Worm (Caenorhabditis elegans) whole organism, L3 larva: Measurements from ENCODE around the gene srw-138.

ENCODE experiments used
- aly-2 ChIP-seq: fragments of 150-350 bp; optimal IDR thresholded peaks from 2 replicates; lab custom pipeline; 2014; ENCODE audit warnings: missing biosample characterization, missing genetic modification characterization
- ceh-16 ChIP-seq: sonication (generic microtip); optimal IDR thresholded peaks from 2 replicates; lab custom pipeline; 2017; ENCODE audit warnings: missing biosample characterization, missing genetic modification characterization
- ceh-28 ChIP-seq: fragments of 150-350 bp; optimal IDR thresholded peaks from 2 replicates; lab custom pipeline; 2014; ENCODE audit warnings: missing biosample characterization, missing genetic modification reagents, missing genetic modification characterization
- egl-27 ChIP-seq: sonication (generic microtip); optimal IDR thresholded peaks from 4 replicates; lab custom pipeline; 2017; ENCODE audit warnings: missing biosample characterization, missing genetic modification reagents, missing genetic modification characterization
- egl-5 ChIP-seq: fragments of 150-350 bp; optimal IDR thresholded peaks from 2 replicates; lab custom pipeline; 2017; ENCODE audit warnings: missing biosample characterization, missing genetic modification reagents, missing genetic modification characterization, inconsistent platforms
- elt-1 ChIP-seq: fragments of 150-350 bp; optimal IDR thresholded peaks from 2 replicates; lab custom pipeline; 2014; ENCODE audit warnings: missing biosample characterization, missing genetic modification characterization
- elt-2 ChIP-seq: sonication (generic microtip); optimal IDR thresholded peaks from 2 replicates; lab custom pipeline; 2016; ENCODE audit warnings: missing genetic modification reagents, mild to moderate bottlenecking, missing genetic modification characterization, missing compliant biosample characterization
- elt-3 ChIP-seq, 3 experiments: fragments of 150-350 bp in 1 of 3; sonication (generic microtip) in 2 of 3; optimal IDR thresholded peaks; 2 replicates in 2 of 3; 4 replicates in 1 of 3; lab custom pipeline; 2014 to 2017; ENCODE audit warnings: missing biosample characterization in 3 of 3, missing genetic modification characterization in 3 of 3
- eor-1 ChIP-seq, 2 experiments: fragments of 150-350 bp; optimal IDR thresholded peaks; 2 replicates each; lab custom pipeline; 2014 to 2018; ENCODE audit warnings: missing biosample characterization in 2 of 2, missing genetic modification characterization in 2 of 2
- fkh-10 ChIP-seq: sonication (generic microtip); optimal IDR thresholded peaks from 2 replicates; lab custom pipeline; 2017; ENCODE audit warnings: missing biosample characterization, missing genetic modification reagents, missing genetic modification characterization
- fos-1 ChIP-seq: fragments of 150-350 bp; optimal IDR thresholded peaks from 2 replicates; lab custom pipeline; 2014; ENCODE audit warnings: missing biosample characterization, missing genetic modification characterization
- hmg-11 ChIP-seq: sonication (generic microtip); optimal IDR thresholded peaks from 2 replicates; lab custom pipeline; 2016; ENCODE audit warnings: missing genetic modification characterization, missing compliant biosample characterization
- lsy-12 ChIP-seq: sonication (generic microtip); optimal IDR thresholded peaks from 2 replicates; lab custom pipeline; 2016; ENCODE audit warnings: mild to moderate bottlenecking, missing genetic modification characterization, missing compliant biosample characterization
- mdl-1 ChIP-seq: fragments of 150-350 bp; optimal IDR thresholded peaks from 2 replicates; lab custom pipeline; 2014; ENCODE audit warnings: missing biosample characterization, missing genetic modification characterization
- mml-1 ChIP-seq: fragments of 150-350 bp; sonication (generic microtip); optimal IDR thresholded peaks from 3 replicates; lab custom pipeline; 2014; ENCODE audit warnings: missing biosample characterization, missing genetic modification characterization
- nhr-11 ChIP-seq: fragments of 150-350 bp; optimal IDR thresholded peaks from 2 replicates; lab custom pipeline; 2014; ENCODE audit warnings: missing biosample characterization, missing genetic modification characterization
- nhr-12 ChIP-seq: fragments of 150-350 bp; optimal IDR thresholded peaks from 2 replicates; lab custom pipeline; 2014; ENCODE audit warnings: missing biosample characterization, missing genetic modification characterization
- nhr-237 ChIP-seq: fragments of 150-350 bp; optimal IDR thresholded peaks from 2 replicates; lab custom pipeline; 2014; ENCODE audit warnings: missing biosample characterization, missing genetic modification characterization
- nhr-25 ChIP-seq: sonication (generic microtip); optimal IDR thresholded peaks from 2 replicates; lab custom pipeline; 2017; ENCODE audit warnings: missing biosample characterization, missing genetic modification characterization
- nhr-28 ChIP-seq: fragments of 150-350 bp; optimal IDR thresholded peaks from 2 replicates; lab custom pipeline; 2014; ENCODE audit warnings: missing biosample characterization, missing genetic modification characterization
- nhr-43 ChIP-seq: sonication (generic microtip); optimal IDR thresholded peaks from 2 replicates; lab custom pipeline; 2016; ENCODE audit warnings: mild to moderate bottlenecking, missing genetic modification characterization, missing compliant biosample characterization; ENCODE audit not compliant: poor library complexity, severe bottlenecking
- nhr-67 ChIP-seq: fragments of 150-350 bp; optimal IDR thresholded peaks from 2 replicates; lab custom pipeline; 2014; ENCODE audit warnings: missing biosample characterization, missing genetic modification characterization
- nhr-76 ChIP-seq: fragments of 150-350 bp; sonication (generic microtip); optimal IDR thresholded peaks from 5 replicates; lab custom pipeline; 2014; ENCODE audit warnings: missing biosample characterization, missing genetic modification characterization
- nhr-77 ChIP-seq: fragments of 150-350 bp; optimal IDR thresholded peaks from 2 replicates; lab custom pipeline; 2014; ENCODE audit warnings: missing biosample characterization, missing genetic modification characterization
- pha-4 ChIP-seq: fragments of 150-350 bp; optimal IDR thresholded peaks from 2 replicates; lab custom pipeline; 2014; ENCODE audit warnings: missing biosample characterization, missing genetic modification reagents, missing genetic modification characterization
- pqm-1 ChIP-seq: fragments of 150-350 bp; optimal IDR thresholded peaks from 2 replicates; lab custom pipeline; 2017; ENCODE audit warnings: missing biosample characterization, missing genetic modification characterization, inconsistent platforms
- sea-2 ChIP-seq: fragments of 150-350 bp; sonication (generic microtip); optimal IDR thresholded peaks from 4 replicates; lab custom pipeline; 2014; ENCODE audit warnings: missing biosample characterization, missing genetic modification reagents, missing genetic modification characterization
- skn-1 ChIP-seq: fragments of 150-350 bp; optimal IDR thresholded peaks from 2 replicates; lab custom pipeline; 2014; ENCODE audit warnings: missing biosample characterization, missing genetic modification characterization
- unc-39 ChIP-seq: sonication (generic microtip); optimal IDR thresholded peaks from 4 replicates; lab custom pipeline; 2017; ENCODE audit warnings: missing biosample characterization, missing genetic modification characterization
- unc-62 ChIP-seq: fragments of 150-350 bp; sonication (generic microtip); optimal IDR thresholded peaks from 4 replicates; lab custom pipeline; 2014; ENCODE audit warnings: missing biosample characterization, missing genetic modification reagents, missing genetic modification characterization
- zag-1 ChIP-seq: fragments of 150-350 bp; optimal IDR thresholded peaks from 2 replicates; lab custom pipeline; 2014; ENCODE audit warnings: missing biosample characterization, missing genetic modification characterization
- ztf-11 ChIP-seq: fragments of 150-350 bp; optimal IDR thresholded peaks from 2 replicates; lab custom pipeline; 2014; ENCODE audit warnings: missing biosample characterization, missing genetic modification characterization

srw-138 gene

DNA sequence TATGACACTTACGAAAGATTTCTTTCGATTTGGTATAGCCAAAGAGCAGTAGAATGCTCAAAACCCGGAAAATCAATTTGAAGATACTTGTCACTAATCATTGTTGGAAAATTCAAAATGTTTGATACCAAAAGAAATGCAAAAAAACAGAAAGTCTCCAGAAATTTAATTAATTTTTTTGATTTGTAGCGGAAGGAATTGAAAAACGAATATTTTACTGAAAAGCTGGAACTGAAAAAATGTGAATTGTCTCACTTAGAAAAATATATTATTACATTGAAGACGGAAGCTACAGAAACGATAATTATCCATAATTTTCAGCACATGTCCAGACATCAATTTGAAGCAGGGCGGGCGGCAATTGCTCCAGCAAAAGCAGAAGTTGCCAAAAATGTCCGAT, at the start of gene srw-138:
Gene srw-138, minus strand, starts transcription at position 101 of the 400 bp plus-strand sequence.
- no peak for TF ChIP-seq pha-4 (tag; lab: Kevin White, UChicago)

DNA sequence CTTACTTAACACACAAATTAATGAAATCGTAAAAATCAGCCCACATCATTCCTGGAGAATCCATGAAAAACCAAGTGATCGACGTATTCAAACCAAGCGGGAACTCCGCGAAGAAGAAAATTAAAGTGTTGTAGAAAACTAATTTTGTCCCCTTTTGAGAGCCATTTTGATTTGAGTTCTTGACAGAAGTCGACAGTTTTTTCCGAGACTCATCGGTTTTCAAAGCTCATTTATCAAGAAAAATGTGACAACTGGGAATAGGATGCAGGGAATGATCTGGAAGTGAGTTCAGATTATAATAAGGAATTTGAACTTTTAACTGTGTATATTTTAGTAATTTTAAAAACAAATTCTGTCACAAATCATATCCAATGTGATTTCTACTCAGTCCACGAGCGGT, 48.5 kb upstream of the srw-138 start, which contains the start of gene srw-135:
Gene srw-135, minus strand, starts transcription at position 101 of the 400 bp plus-strand sequence.
- TF ChIP-seq nhr-28 (tag; lab: Kevin White, UChicago) (no peak), nhr-77 (tag; lab: Kevin White, UChicago) (no peak), eor-1 (tag; optimal IDR thresholded peaks at IDR 0.05; lab: Kevin White, UChicago) (no peak), lsy-12 (tag; lab: Kevin White, UChicago) (no peak), ceh-28 (tag; lab: Kevin White, UChicago) (no peak), sea-2 (no peak), nhr-12 (tag; lab: Kevin White, UChicago) (no peak), fkh-10 (GFP tag; lab: Kevin White, UChicago) (no peak), ceh-16 (tag; lab: Kevin White, UChicago) (no peak), unc-39 (tag; lab: Kevin White, UChicago) (no peak), hmg-11 (no peak), elt-2 (no peak), nhr-11 (tag; lab: Kevin White, UChicago) (no peak)

DNA sequence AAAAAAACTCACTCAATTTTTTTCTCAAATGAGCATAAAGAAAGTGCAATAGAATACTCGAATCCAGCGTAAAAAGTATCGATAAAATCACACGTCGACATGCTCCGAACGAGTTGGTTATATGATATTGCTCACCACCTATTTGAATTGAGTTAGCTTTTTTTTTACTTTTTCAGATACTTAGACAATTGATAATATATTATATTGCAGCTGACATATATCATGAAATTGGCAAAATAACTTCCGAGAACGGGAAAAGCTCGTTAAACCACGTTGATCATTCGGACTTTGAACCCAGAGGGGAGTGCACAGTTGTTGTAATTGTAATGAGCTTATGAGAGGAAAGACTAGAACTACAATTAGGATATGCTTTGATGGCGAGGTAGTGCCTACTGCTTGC, 47.6 kb upstream of the srw-138 start, which contains the start of gene srw-136:
Gene srw-136, minus strand, starts transcription at position 101 of the 400 bp plus-strand sequence.
- TF ChIP-seq nhr-28 (tag; lab: Kevin White, UChicago) (no peak), mml-1 (tag; lab: Kevin White, UChicago) (no peak), sea-2 (no peak), nhr-25 (tag; lab: Kevin White, UChicago) (no peak), unc-62 (GFP tag; lab: Kevin White, UChicago) (no peak), elt-3 (tag; optimal IDR thresholded peaks at IDR 0.05; lab: Kevin White, UChicago) (no peak), egl-27 (no peak), hmg-11 (no peak), mdl-1 (tag; lab: Kevin White, UChicago) (no peak), elt-1 (tag; lab: Kevin White, UChicago) (no peak), ztf-11 (tag; lab: Kevin White, UChicago) (no peak), nhr-237 (tag; lab: Kevin White, UChicago) (no peak), ceh-28 (tag; lab: Kevin White, UChicago) (no peak), pha-4 (tag; lab: Kevin White, UChicago) (no peak)

DNA sequence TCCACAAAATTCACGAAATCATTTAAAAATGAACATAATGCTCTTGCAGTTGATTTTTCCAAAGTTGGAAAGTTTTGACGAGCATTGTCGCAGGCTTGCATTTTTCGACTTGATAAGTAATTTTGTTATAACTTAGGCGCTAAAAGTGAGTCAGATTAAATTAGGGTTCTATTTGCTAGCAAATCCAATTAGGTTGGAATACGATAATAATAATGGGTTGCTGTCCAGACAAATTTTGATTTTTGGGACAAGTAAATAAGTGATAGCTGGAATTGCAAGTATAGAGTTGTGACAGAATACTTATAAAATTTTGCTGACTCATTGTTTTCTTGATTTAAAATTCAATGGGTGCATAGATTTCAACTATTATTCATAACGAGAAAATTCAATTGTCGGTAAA, 43.1 kb upstream of the srw-138 start, which contains the start of gene srw-112:
Gene srw-112, minus strand, starts transcription at position 101 of the 400 bp plus-strand sequence.
- TF ChIP-seq mml-1 (tag; lab: Kevin White, UChicago) (no peak), aly-2 (no peak), egl-5 (no peak), pha-4 (tag; lab: Kevin White, UChicago) (no peak), fkh-10 (GFP tag; lab: Kevin White, UChicago) (no peak), elt-1 (tag; lab: Kevin White, UChicago) (no peak), skn-1 (tag; lab: Kevin White, UChicago) (no peak), fos-1 (tag; lab: Kevin White, UChicago) (no peak), nhr-43 (tag; lab: Kevin White, UChicago) (no peak), zag-1 (tag; lab: Kevin White, UChicago) (no peak), lsy-12 (tag; lab: Kevin White, UChicago) (no peak), nhr-67 (tag; lab: Kevin White, UChicago) (no peak), nhr-76 (tag; lab: Kevin White, UChicago) (no peak), ceh-16 (tag; lab: Kevin White, UChicago) (no peak)

DNA sequence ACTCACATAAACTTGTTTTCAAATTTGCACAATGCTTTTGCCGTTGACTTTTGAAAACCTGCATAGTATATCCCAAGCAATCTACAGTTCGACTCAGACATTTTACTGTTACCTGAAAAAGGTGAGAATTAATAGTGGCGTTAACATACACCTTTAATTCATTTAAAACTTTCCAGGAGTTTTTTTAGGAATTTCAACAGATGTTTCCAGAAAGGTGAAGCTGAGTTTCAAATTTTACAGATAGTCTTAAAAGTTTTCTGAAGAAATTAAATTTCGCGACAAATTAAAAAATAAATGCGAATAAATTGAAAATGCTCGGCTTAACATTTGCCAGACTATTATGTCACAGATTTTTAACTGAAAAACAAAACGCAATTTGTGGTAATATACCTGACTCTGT, 36.9 kb upstream of the srw-138 start, which contains the start of gene srw-119:
Gene srw-119, minus strand, starts transcription at position 101 of the 400 bp plus-strand sequence.
- TF ChIP-seq nhr-43 (tag; lab: Kevin White, UChicago) (no peak), pqm-1 (tag; lab: Kevin White, UChicago) (no peak)
